Fruit fly (Drosophila melanogaster) whole organism, embryonic: Measurements from ENCODE around the gene MED21.

Experiments
- Asciz ChIP-seq: fragments of 200-800 bp; sonication (Bioruptor generic); optimal IDR thresholded peaks from 2 replicates; lab custom pipeline; 2017; ENCODE audit warnings: missing biosample characterization, mild to moderate bottlenecking, missing genetic modification characterization, missing genetic modification reagents
- BtbVII ChIP-seq: fragments of 200-800 bp; sonication (Bioruptor generic); optimal IDR thresholded peaks from 3 replicates; lab custom pipeline; 2017; ENCODE audit warnings: missing biosample characterization, mild to moderate bottlenecking, missing genetic modification characterization
- CG10654 ChIP-seq: fragments of 200-800 bp; sonication (Bioruptor generic); optimal IDR thresholded peaks from 2 replicates; lab custom pipeline; 2016; ENCODE audit warnings: missing biosample characterization, missing genetic modification characterization
- CG11695 ChIP-seq: fragments of 200-800 bp; sonication (Bioruptor generic); IDR thresholded peaks from 3 replicates; pipeline ENCODE4 v1.3.6; 2022; ENCODE audit warnings: missing biosample characterization, missing genetic modification characterization
- CG12219 ChIP-seq: fragments of 200-800 bp; sonication (Bioruptor generic); optimal IDR thresholded peaks from 3 replicates; lab custom pipeline; 2018; ENCODE audit warnings: missing biosample characterization, mild to moderate bottlenecking, missing genetic modification characterization
- CG12942 ChIP-seq: fragments of 200-800 bp; sonication (Bioruptor generic); optimal IDR thresholded peaks from 3 replicates; lab custom pipeline; 2016; ENCODE audit warnings: missing biosample characterization, missing genetic modification characterization
- CG14667 ChIP-seq: fragments of 200-800 bp; sonication (Bioruptor generic); IDR thresholded peaks from 2 replicates; pipeline ENCODE4 v1.3.6; 2022; ENCODE audit warnings: missing biosample characterization, missing genetic modification characterization
- CG14965 ChIP-seq: fragments of 200-800 bp; sonication (Bioruptor generic); optimal IDR thresholded peaks from 2 replicates; lab custom pipeline; 2016; ENCODE audit warnings: missing biosample characterization, missing genetic modification characterization, borderline replicate concordance
- CG18764 ChIP-seq: fragments of 200-800 bp; sonication (Bioruptor generic); optimal IDR thresholded peaks from 3 replicates; lab custom pipeline; 2016; ENCODE audit warnings: missing biosample characterization, missing genetic modification characterization
- CG30020 ChIP-seq: fragments of 200-800 bp; optimal IDR thresholded peaks from 2 replicates; lab custom pipeline; 2019; ENCODE audit warnings: missing biosample characterization, mild to moderate bottlenecking, missing genetic modification characterization, moderate library complexity
- CG30431 ChIP-seq: fragments of 200-800 bp; sonication (Bioruptor generic); optimal IDR thresholded peaks from 2 replicates; lab custom pipeline; 2017; ENCODE audit warnings: missing biosample characterization, missing genetic modification characterization
- CG3163 ChIP-seq: fragments of 200-800 bp; sonication (Bioruptor generic); optimal IDR thresholded peaks from 3 replicates; lab custom pipeline; 2016; ENCODE audit warnings: missing biosample characterization, missing genetic modification characterization
- CG3847 ChIP-seq: fragments of 200-800 bp; sonication (Bioruptor generic); IDR thresholded peaks from 2 replicates; pipeline ENCODE4 v1.3.6; 2022; ENCODE audit warnings: missing biosample characterization, missing genetic modification characterization
- CG3995 ChIP-seq: fragments of 200-800 bp; sonication (Bioruptor generic); optimal IDR thresholded peaks from 3 replicates; lab custom pipeline; 2016; ENCODE audit warnings: missing biosample characterization, missing genetic modification characterization
- CG4820 ChIP-seq: fragments of 200-800 bp; sonication (Bioruptor generic); optimal IDR thresholded peaks from 3 replicates; lab custom pipeline; 2016; ENCODE audit warnings: missing biosample characterization, missing genetic modification characterization
- CG5245 ChIP-seq: fragments of 200-800 bp; sonication (Bioruptor generic); optimal IDR thresholded peaks from 3 replicates; lab custom pipeline; 2016; ENCODE audit warnings: missing biosample characterization, missing genetic modification characterization
- CG6689 ChIP-seq: fragments of 200-800 bp; sonication (Bioruptor generic); IDR thresholded peaks from 2 replicates; pipeline ENCODE4 v1.3.6; 2022; ENCODE audit warnings: missing biosample characterization, missing genetic modification characterization
- CG7745 ChIP-seq: fragments of 200-800 bp; sonication (Bioruptor generic); optimal IDR thresholded peaks from 2 replicates; lab custom pipeline; 2018; ENCODE audit warnings: missing biosample characterization, mild to moderate bottlenecking, missing genetic modification characterization, moderate library complexity
- CG7928 ChIP-seq: fragments of 200-800 bp; sonication (Bioruptor generic); optimal IDR thresholded peaks from 2 replicates; lab custom pipeline; 2017; ENCODE audit warnings: missing biosample characterization, mild to moderate bottlenecking, missing genetic modification characterization
- CG8290 ChIP-seq, 3 experiments: fragments of 200-800 bp; sonication (Bioruptor generic); optimal IDR thresholded peaks; 2 replicates each; lab custom pipeline; 2016 to 2019; ENCODE audit warnings: missing biosample characterization in 3 of 3, missing genetic modification characterization in 3 of 3, mild to moderate bottlenecking in 2 of 3, moderate library complexity in 1 of 3
- CTCF ChIP-seq: fragments of 200-800 bp; sonication (Bioruptor generic); optimal IDR thresholded peaks from 2 replicates; lab custom pipeline; 2017; ENCODE audit warnings: missing biosample characterization, mild to moderate bottlenecking, missing genetic modification characterization, moderate library complexity
- Dek ChIP-seq: fragments of 200-800 bp; sonication (Bioruptor generic); optimal IDR thresholded peaks from 3 replicates; lab custom pipeline; 2019; ENCODE audit warnings: missing biosample characterization, mild to moderate bottlenecking, missing genetic modification characterization, moderate library complexity
- Dp ChIP-seq: fragments of 200-800 bp; sonication (Bioruptor generic); optimal IDR thresholded peaks from 2 replicates; lab custom pipeline; 2018; ENCODE audit warnings: missing biosample characterization, mild to moderate bottlenecking, missing genetic modification characterization, moderate library complexity
- Fer2 ChIP-seq: fragments of 200-800 bp; sonication (Bioruptor generic); optimal IDR thresholded peaks from 2 replicates; lab custom pipeline; 2018; ENCODE audit warnings: missing biosample characterization, mild to moderate bottlenecking, missing genetic modification characterization, moderate library complexity
- Hr78 ChIP-seq, 2 experiments: fragments of 200-800 bp in 1 of 2; fragments of >200 bp in 1 of 2; sonication (Bioruptor generic) in 1 of 2; optimal IDR thresholded peaks; 2 replicates each; lab custom pipeline; 2017 to 2019; ENCODE audit warnings: missing biosample characterization in 2 of 2, missing genetic modification characterization in 2 of 2, mild to moderate bottlenecking in 1 of 2, moderate library complexity in 1 of 2
- Hsf ChIP-seq: fragments of 200-800 bp; sonication (Bioruptor generic); optimal IDR thresholded peaks from 3 replicates; lab custom pipeline; 2016; ENCODE audit warnings: missing biosample characterization, missing genetic modification characterization
- Nf-YC ChIP-seq: fragments of 200-800 bp; optimal IDR thresholded peaks from 3 replicates; lab custom pipeline; 2019; ENCODE audit warnings: missing biosample characterization, mild to moderate bottlenecking, missing genetic modification characterization, moderate library complexity
- Opbp ChIP-seq: fragments of 200-800 bp; sonication (Bioruptor generic); IDR thresholded peaks from 3 replicates; pipeline ENCODE4 v1.3.6; 2022; ENCODE audit warnings: missing biosample characterization, missing genetic modification characterization; ENCODE audit not compliant: partially characterized antibody
- Rfx ChIP-seq: fragments of 200-800 bp; sonication (Bioruptor generic); IDR thresholded peaks from 2 replicates; pipeline ENCODE4 v1.3.6; 2022; ENCODE audit warnings: missing biosample characterization, missing genetic modification characterization
- Stat92E ChIP-seq, 3 experiments: fragments of >200 bp in 2 of 3; fragments of 200-800 bp in 1 of 3; sonication (Bioruptor generic) in 1 of 3; optimal IDR thresholded peaks; 2 replicates each; lab custom pipeline; 2017 to 2019; ENCODE audit warnings: missing biosample characterization in 3 of 3, missing genetic modification characterization in 3 of 3, mild to moderate bottlenecking in 1 of 3, moderate library complexity in 1 of 3
- Trl ChIP-seq, 3 experiments: fragments of >200 bp in 2 of 3; fragments of 200-800 bp in 1 of 3; sonication (Bioruptor generic) in 1 of 3; optimal IDR thresholded peaks; 2 replicates in 1 of 3; 3 replicates in 2 of 3; lab custom pipeline; 2016 to 2017; ENCODE audit warnings: missing biosample characterization in 1 of 3, missing genetic modification characterization in 1 of 3
- ac ChIP-seq: fragments of 200-800 bp; sonication (Bioruptor generic); optimal IDR thresholded peaks from 3 replicates; lab custom pipeline; 2017; ENCODE audit warnings: missing biosample characterization, mild to moderate bottlenecking, missing genetic modification characterization
- amos ChIP-seq: fragments of 200-800 bp; sonication (Bioruptor generic); IDR thresholded peaks from 2 replicates; pipeline ENCODE4 v1.3.6; 2022; ENCODE audit warnings: missing biosample characterization, missing genetic modification characterization; ENCODE audit not compliant: partially characterized antibody
- bigmax ChIP-seq: fragments of 200-800 bp; sonication (Bioruptor generic); optimal IDR thresholded peaks from 2 replicates; lab custom pipeline; 2018; ENCODE audit warnings: missing biosample characterization, mild to moderate bottlenecking, missing genetic modification characterization
- br ChIP-seq: fragments of >200 bp; optimal IDR thresholded peaks from 2 replicates; lab custom pipeline; 2017
- btn ChIP-seq: fragments of 200-800 bp; sonication (Bioruptor generic); optimal IDR thresholded peaks from 2 replicates; lab custom pipeline; 2016; ENCODE audit warnings: missing biosample characterization, missing genetic modification characterization
- cas ChIP-seq: fragments of 200-800 bp; sonication (Bioruptor generic); IDR thresholded peaks from 2 replicates; pipeline ENCODE4 v1.3.6; 2022; ENCODE audit warnings: missing biosample characterization, missing genetic modification characterization
- caup ChIP-seq: fragments of 200-800 bp; sonication (Bioruptor generic); optimal IDR thresholded peaks from 3 replicates; lab custom pipeline; 2017; ENCODE audit warnings: missing biosample characterization, mild to moderate bottlenecking, missing genetic modification characterization, moderate library complexity; ENCODE audit not compliant: severe bottlenecking
- chn ChIP-seq: fragments of 200-800 bp; sonication (Bioruptor generic); optimal IDR thresholded peaks from 2 replicates; lab custom pipeline; 2016; ENCODE audit warnings: missing biosample characterization, missing genetic modification characterization
- dysf ChIP-seq: fragments of 200-800 bp; sonication (Bioruptor generic); IDR thresholded peaks from 3 replicates; pipeline ENCODE4 v1.3.6; 2022; ENCODE audit warnings: missing biosample characterization, missing genetic modification characterization
- esg ChIP-seq: fragments of 200-800 bp; sonication (Bioruptor generic); conservative IDR thresholded peaks from 2 replicates; pipeline ENCODE4 v1.3.6; 2022; ENCODE audit warnings: missing biosample characterization, missing genetic modification characterization
- ftz-f1 ChIP-seq: fragments of 200-800 bp; sonication (Bioruptor generic); optimal IDR thresholded peaks from 2 replicates; lab custom pipeline; 2016; ENCODE audit warnings: missing biosample characterization, missing genetic modification characterization
- mirr ChIP-seq: fragments of 200-800 bp; sonication (Bioruptor generic); optimal IDR thresholded peaks from 3 replicates; lab custom pipeline; 2018; ENCODE audit warnings: missing biosample characterization, mild to moderate bottlenecking, missing genetic modification characterization
- otp ChIP-seq: fragments of 200-800 bp; sonication (Bioruptor generic); IDR thresholded peaks from 3 replicates; pipeline ENCODE4, ENCODE4 v1.3.6; 2022; ENCODE audit warnings: missing biosample characterization, missing genetic modification characterization
- pita ChIP-seq: fragments of 200-800 bp; sonication (Bioruptor generic); optimal IDR thresholded peaks from 2 replicates; lab custom pipeline; 2017; ENCODE audit warnings: missing biosample characterization, mild to moderate bottlenecking, missing genetic modification characterization
- run ChIP-seq: fragments of 200-800 bp; sonication (Bioruptor generic); optimal IDR thresholded peaks from 3 replicates; lab custom pipeline; 2018; ENCODE audit warnings: missing biosample characterization, mild to moderate bottlenecking, missing genetic modification characterization
- ssp ChIP-seq: fragments of 200-800 bp; sonication (Bioruptor generic); IDR thresholded peaks from 2 replicates; pipeline ENCODE4 v1.3.6; 2022; ENCODE audit warnings: missing biosample characterization, missing genetic modification characterization
- trem ChIP-seq: fragments of 200-800 bp; optimal IDR thresholded peaks from 3 replicates; lab custom pipeline; 2019; ENCODE audit warnings: missing biosample characterization, mild to moderate bottlenecking, missing genetic modification characterization, moderate library complexity
- trh ChIP-seq: fragments of 200-800 bp; sonication (Bioruptor generic); optimal IDR thresholded peaks from 2 replicates; lab custom pipeline; 2016; ENCODE audit warnings: missing biosample characterization, missing genetic modification characterization
- vfl ChIP-seq: fragments of 200-800 bp; sonication (Bioruptor generic); optimal IDR thresholded peaks from 2 replicates; lab custom pipeline; 2016; ENCODE audit warnings: missing biosample characterization, missing genetic modification characterization
- yki ChIP-seq: fragments of >200 bp; optimal IDR thresholded peaks from 3 replicates; lab custom pipeline; 2018
- zfh2 ChIP-seq: fragments of 200-800 bp; sonication (Bioruptor generic); optimal IDR thresholded peaks from 2 replicates; lab custom pipeline; 2016; ENCODE audit warnings: missing biosample characterization, missing genetic modification characterization

The MED21 gene

DNA sequence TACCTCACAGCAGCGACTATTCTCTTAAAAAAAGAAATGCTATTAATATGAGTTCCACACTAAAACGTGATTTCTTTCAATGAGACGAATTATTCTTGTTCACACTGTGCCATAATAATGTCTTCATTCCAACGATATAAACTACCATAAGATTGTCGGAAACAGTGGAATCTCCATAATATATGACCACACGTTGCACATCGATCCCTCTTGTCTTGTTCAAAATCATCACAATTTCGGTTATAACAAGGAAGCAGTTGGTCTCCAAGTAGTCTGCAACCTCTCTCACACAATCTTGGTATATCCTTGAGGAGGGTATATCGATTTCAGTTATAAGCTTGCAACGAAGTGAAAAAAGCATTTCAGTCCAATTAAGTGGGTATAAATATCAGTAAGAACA lies at the start of gene MED21 (continued):
- TF ChIP-seq otp (GFP tag; lab: Robert Waterston, UW): no peak
- TF ChIP-seq CG6689: no peak
- TF ChIP-seq Dp (GFP tag; lab: Kevin White, UChicago): no peak
- TF ChIP-seq trh: no peak
- TF ChIP-seq caup (GFP tag; lab: Kevin White, UChicago): no peak
- no peak for TF ChIP-seq CG12219 (GFP tag; lab: Kevin White, UChicago)
- TF ChIP-seq CG3995 (GFP tag; lab: Kevin White, UChicago): peak; percentile 84
- peak; percentile 100 for TF ChIP-seq CG30020 (tag; lab: Kevin White, UChicago)
- TF ChIP-seq CG3163 (GFP tag; lab: Kevin White, UChicago): no peak
- TF ChIP-seq Dek (tag; lab: Kevin White, UChicago): no peak
- TF ChIP-seq ac (GFP tag; lab: Kevin White, UChicago): no peak
- peak; percentile 100 for TF ChIP-seq ssp (GFP tag; lab: Robert Waterston, UW)
- no peak for TF ChIP-seq dysf (GFP tag; lab: Robert Waterston, UW)
- no peak for TF ChIP-seq CG7745 (tag; lab: Kevin White, UChicago)
- no peak for TF ChIP-seq Asciz
- peak; percentile 7 for TF ChIP-seq Hsf (GFP tag; lab: Kevin White, UChicago)
- TF ChIP-seq pita (GFP tag; lab: Kevin White, UChicago): no peak
- TF ChIP-seq CG14965 (GFP tag; lab: Kevin White, UChicago): no peak
- no peak for TF ChIP-seq CG10654 (GFP tag; lab: Kevin White, UChicago)
- 0 out of 2 replicates have a peak, but pooled peaks have one; percentile 28 for TF ChIP-seq amos (GFP tag; lab: Robert Waterston, UW)
- no peak for TF ChIP-seq esg (GFP tag; lab: Robert Waterston, UW)
- TF ChIP-seq CG8290 (GFP tag; optimal IDR thresholded peaks at IDR 0.05; lab: Kevin White, UChicago): peak; percentile 93
- TF ChIP-seq CG8290 (tag; optimal IDR thresholded peaks at IDR 0.05; lab: Kevin White, UChicago): peak; percentile 30 to 78
- no peak for TF ChIP-seq cas
- no peak for TF ChIP-seq zfh2
- peak; percentile 17 for TF ChIP-seq CG4820 (GFP tag; lab: Kevin White, UChicago)
- TF ChIP-seq CG14667 (GFP tag; lab: Robert Waterston, UW): no peak
- TF ChIP-seq Nf-YC (tag; lab: Kevin White, UChicago): no peak
- TF ChIP-seq CG5245: no peak
- TF ChIP-seq mirr: no peak
- no peak for TF ChIP-seq CG7928 (GFP tag; lab: Kevin White, UChicago)
- no peak for TF ChIP-seq Rfx (GFP tag; lab: Robert Waterston, UW)
- no peak for TF ChIP-seq ftz-f1 (GFP tag; lab: Kevin White, UChicago)
- TF ChIP-seq yki: no peak
- TF ChIP-seq CG18764: no peak
- no peak for TF ChIP-seq CG11695
- no peak; the same call in 2 of the 3 replicates for TF ChIP-seq Opbp (GFP tag; lab: Robert Waterston, UW)
- TF ChIP-seq CG12942 (GFP tag; lab: Kevin White, UChicago): peak; percentile 45
- TF ChIP-seq chn: no peak
- peak; percentile 14 for TF ChIP-seq trem
- no peak for TF ChIP-seq btn (GFP tag; lab: Kevin White, UChicago)
- TF ChIP-seq bigmax (GFP tag; lab: Kevin White, UChicago): no peak
- no peak for TF ChIP-seq BtbVII (GFP tag; lab: Kevin White, UChicago)
- no peak for TF ChIP-seq Fer2 (tag; lab: Kevin White, UChicago)
- no peak for TF ChIP-seq vfl (GFP tag; lab: Kevin White, UChicago)
- TF ChIP-seq Stat92E (GFP tag; optimal IDR thresholded peaks at IDR 0.05; lab: Kevin White, UChicago): no peak
- peak in 1 of 2 experiments; percentile 39 for TF ChIP-seq Hr78 (GFP tag; optimal IDR thresholded peaks at IDR 0.05; lab: Kevin White, UChicago)
- TF ChIP-seq CG3847 (GFP tag; lab: Robert Waterston, UW): no peak
- TF ChIP-seq br: no peak
- TF ChIP-seq CG30431 (GFP tag; lab: Kevin White, UChicago): no peak
- TF ChIP-seq run (tag; lab: Kevin White, UChicago): no peak
- TF ChIP-seq CTCF (GFP tag; lab: Kevin White, UChicago): no peak
- no peak for TF ChIP-seq Trl (optimal IDR thresholded peaks at IDR 0.05; lab: Kevin White, UChicago)
- no peak for TF ChIP-seq Trl (GFP tag; optimal IDR thresholded peaks at IDR 0.05; lab: Kevin White, UChicago)
